Comparison of ENCODE assay signal across 7 worm cellular contexts in genomic region chrV:9243171-9243996, ce11.
TF ChIP-seq lines count a peak whose summit lies in the region.

glo-4 (minus strand) TSS chrV:9243221.

TF ChIP-seq in whole organism, L1 larva, 84 proteins besides CTCF, POLR2A, EP300 and RAD21 (continues in another document):
- peak; percentile 57; the same call in 1 of the 2 replicates for TF ChIP-seq grh-1 (GFP tag; IDR thresholded peaks at IDR 0.05; lab: Robert Waterston, UW)
- peak; percentile 81 to 89 for TF ChIP-seq lsy-2 (tag; optimal IDR thresholded peaks at IDR 0.05; lab: Kevin White, UChicago)
- TF ChIP-seq zip-4 (GFP tag; optimal IDR thresholded peaks at IDR 0.05; lab: Kevin White, UChicago): peak; percentile 25
- peak; percentile 77 for TF ChIP-seq nhr-19 (GFP tag; conservative IDR thresholded peaks at IDR 0.05; lab: Robert Waterston, UW)
- no peak for TF ChIP-seq ceh-63 (GFP tag; optimal IDR thresholded peaks at IDR 0.05; lab: Kevin White, UChicago)
- peak; percentile 91 for TF ChIP-seq nhr-85 (tag; lab: Kevin White, UChicago)
- no peak for TF ChIP-seq nhr-237 (tag; optimal IDR thresholded peaks at IDR 0.05; lab: Kevin White, UChicago)
- TF ChIP-seq unc-30 (tag; optimal IDR thresholded peaks at IDR 0.05; lab: Kevin White, UChicago): no peak
- TF ChIP-seq xbp-1 (tag; optimal IDR thresholded peaks at IDR 0.05; lab: Kevin White, UChicago): peak; percentile 81
- peak; percentile 49 for TF ChIP-seq lin-13 (GFP tag; optimal IDR thresholded peaks at IDR 0.05; lab: Kevin White, UChicago)
- peak in 2 of 6 experiments; percentile 40 to 70 for TF ChIP-seq elt-3 (tag; optimal IDR thresholded peaks at IDR 0.05; lab: Kevin White, UChicago)
- no peak for TF ChIP-seq ces-1 (GFP tag; optimal IDR thresholded peaks at IDR 0.05; lab: Kevin White, UChicago)
- no peak for TF ChIP-seq unc-62 (GFP tag; optimal IDR thresholded peaks at IDR 0.05; lab: Kevin White, UChicago)

TF ChIP-seq in whole organism, L2 larva, 48 proteins besides CTCF, POLR2A, EP300 and RAD21 (continues in another document):
- TF ChIP-seq elt-1 (tag; optimal IDR thresholded peaks at IDR 0.05; lab: Kevin White, UChicago): no peak
- peak; percentile 52 for TF ChIP-seq egl-27 (tag; optimal IDR thresholded peaks at IDR 0.05; lab: Kevin White, UChicago)
- no peak for TF ChIP-seq nhr-12 (tag; optimal IDR thresholded peaks at IDR 0.05; lab: Kevin White, UChicago)
- TF ChIP-seq nhr-6 (tag; optimal IDR thresholded peaks at IDR 0.05; lab: Kevin White, UChicago): peak; percentile 81
- TF ChIP-seq blmp-1 (tag; optimal IDR thresholded peaks at IDR 0.05; lab: Kevin White, UChicago; ENCODE audit: insufficient read depth): no peak
- TF ChIP-seq ztf-4 (tag; optimal IDR thresholded peaks at IDR 0.05; lab: Kevin White, UChicago): peak; percentile 61
- peak; percentile 91 for TF ChIP-seq sma-9 (GFP tag; optimal IDR thresholded peaks at IDR 0.05; lab: Kevin White, UChicago)
- no peak for TF ChIP-seq sma-9 (tag; optimal IDR thresholded peaks at IDR 0.05; lab: Kevin White, UChicago)
- no peak for TF ChIP-seq nhr-77 (tag; optimal IDR thresholded peaks at IDR 0.05; lab: Kevin White, UChicago)
- no peak for TF ChIP-seq ztf-1 (GFP tag; conservative IDR thresholded peaks at IDR 0.05; lab: Robert Waterston, UW)
- no peak for TF ChIP-seq ceh-16 (tag; optimal IDR thresholded peaks at IDR 0.05; lab: Kevin White, UChicago)
- no peak for TF ChIP-seq Y55F3AM.14 (GFP tag; optimal IDR thresholded peaks at IDR 0.05; lab: Kevin White, UChicago)
- TF ChIP-seq peb-1 (tag; optimal IDR thresholded peaks at IDR 0.05; lab: Kevin White, UChicago): no peak
- TF ChIP-seq mdl-1 (tag; optimal IDR thresholded peaks at IDR 0.05; lab: Kevin White, UChicago): no peak

TF ChIP-seq in whole organism, L3 larva, 47 proteins besides CTCF, POLR2A, EP300 and RAD21 (continues in another document):
- TF ChIP-seq nhr-25 (tag; optimal IDR thresholded peaks at IDR 0.05; lab: Kevin White, UChicago) (peak; percentile 65), egl-27 (tag; optimal IDR thresholded peaks at IDR 0.05; lab: Kevin White, UChicago) (no peak), nhr-11 (tag; optimal IDR thresholded peaks at IDR 0.05; lab: Kevin White, UChicago) (no peak), R02D3.7 (tag; optimal IDR thresholded peaks at IDR 0.05; lab: Kevin White, UChicago) (peak; percentile 11), nhr-28 (tag; optimal IDR thresholded peaks at IDR 0.05; lab: Kevin White, UChicago) (no peak), snpc-4 (tag; optimal IDR thresholded peaks at IDR 0.05; lab: Kevin White, UChicago) (no peak), nhr-76 (tag; optimal IDR thresholded peaks at IDR 0.05; lab: Kevin White, UChicago) (no peak), fkh-10 (GFP tag; optimal IDR thresholded peaks at IDR 0.05; lab: Kevin White, UChicago) (peak; percentile 85), elt-1 (tag; optimal IDR thresholded peaks at IDR 0.05; lab: Kevin White, UChicago) (no peak), lin-39 (tag; optimal IDR thresholded peaks at IDR 0.05; lab: Kevin White, UChicago) (peak; percentile 14), unc-39 (tag; optimal IDR thresholded peaks at IDR 0.05; lab: Kevin White, UChicago) (no peak), pqm-1 (tag; optimal IDR thresholded peaks at IDR 0.05; lab: Kevin White, UChicago) (peak; percentile 28), eor-1 (tag; optimal IDR thresholded peaks at IDR 0.05; lab: Kevin White, UChicago) (no peak), elt-2 (tag; optimal IDR thresholded peaks at IDR 0.05; lab: Kevin White, UChicago) (peak; percentile 78)

TF ChIP-seq in whole organism, L4 larva, 104 proteins besides CTCF, POLR2A, EP300 and RAD21 (continues in another document):
- TF ChIP-seq daf-19 (GFP tag; conservative IDR thresholded peaks at IDR 0.05; lab: Robert Waterston, UW) (no peak), nhr-76 (tag; optimal IDR thresholded peaks at IDR 0.05; lab: Kevin White, UChicago) (no peak), unc-130 (GFP tag; optimal IDR thresholded peaks at IDR 0.05; lab: Kevin White, UChicago) (no peak), nhr-6 (tag; optimal IDR thresholded peaks at IDR 0.05; lab: Kevin White, UChicago) (peak; percentile 6), cey-2 (tag; optimal IDR thresholded peaks at IDR 0.05; lab: Kevin White, UChicago; ENCODE audit: borderline replicate concordance, insufficient read depth) (no peak), fos-1 (tag; optimal IDR thresholded peaks at IDR 0.05; lab: Kevin White, UChicago) (no peak), nhr-11 (tag; optimal IDR thresholded peaks at IDR 0.05; lab: Kevin White, UChicago) (peak; percentile 40), Y75B8A.6 (GFP tag; IDR thresholded peaks at IDR 0.05; lab: Robert Waterston, UW) (no peak), zag-1 (tag; optimal IDR thresholded peaks at IDR 0.05; lab: Kevin White, UChicago) (no peak), daf-8 (GFP tag; IDR thresholded peaks at IDR 0.05; lab: Robert Waterston, UW) (no peak), ceh-28 (tag; optimal IDR thresholded peaks at IDR 0.05; lab: Kevin White, UChicago) (no peak), dpl-1 (GFP tag; optimal IDR thresholded peaks at IDR 0.05; lab: Kevin White, UChicago) (peak; percentile 80), tra-1 (GFP tag; IDR thresholded peaks at IDR 0.05; lab: Robert Waterston, UW) (no peak), snpc-4 (tag; optimal IDR thresholded peaks at IDR 0.05; lab: Kevin White, UChicago) (no peak)

TF ChIP-seq in whole organism, late embryonic, 69 proteins besides CTCF, POLR2A, EP300 and RAD21:
- TF ChIP-seq pros-1 (tag; optimal IDR thresholded peaks at IDR 0.05; lab: Kevin White, UChicago) (no peak), ceh-30 (tag; optimal IDR thresholded peaks at IDR 0.05; lab: Kevin White, UChicago) (peak; percentile 57), unc-42 (tag; optimal IDR thresholded peaks at IDR 0.05; lab: Kevin White, UChicago) (peak; percentile 76), nfya-1 (tag; optimal IDR thresholded peaks at IDR 0.05; lab: Kevin White, UChicago) (peak; percentile 58), tbx-2 (tag; optimal IDR thresholded peaks at IDR 0.05; lab: Kevin White, UChicago) (no peak), ceh-31 (tag; optimal IDR thresholded peaks at IDR 0.05; lab: Kevin White, UChicago) (peak; percentile 30)

TF ChIP-seq in whole organism, mixed stage, embryonic, 35 proteins besides CTCF, POLR2A, EP300 and RAD21:
- TF ChIP-seq flh-1 (GFP tag; optimal IDR thresholded peaks at IDR 0.05; lab: Kevin White, UChicago): no peak
- peak; percentile 55 for TF ChIP-seq unc-120 (tag; optimal IDR thresholded peaks at IDR 0.05; lab: Kevin White, UChicago; ENCODE audit: poor library complexity, severe bottlenecking)
- peak; percentile 21 for TF ChIP-seq lsy-2 (tag; optimal IDR thresholded peaks at IDR 0.05; lab: Kevin White, UChicago)
- TF ChIP-seq hlh-1 (tag; optimal IDR thresholded peaks at IDR 0.05; lab: Kevin White, UChicago): peak; percentile 36
- peak; percentile 77 for TF ChIP-seq ces-1 (GFP tag; optimal IDR thresholded peaks at IDR 0.05; lab: Kevin White, UChicago)
- no peak for TF ChIP-seq unc-62 (GFP tag; optimal IDR thresholded peaks at IDR 0.05; lab: Kevin White, UChicago)
- no peak for TF ChIP-seq ham-2 (GFP tag; optimal IDR thresholded peaks at IDR 0.05; lab: Kevin White, UChicago)
- peak; percentile 69 for TF ChIP-seq nhr-237 (tag; optimal IDR thresholded peaks at IDR 0.05; lab: Kevin White, UChicago)
- no peak for TF ChIP-seq nhr-76 (tag; optimal IDR thresholded peaks at IDR 0.05; lab: Kevin White, UChicago)
- TF ChIP-seq mls-2 (tag; optimal IDR thresholded peaks at IDR 0.05; lab: Kevin White, UChicago): no peak
- TF ChIP-seq ceh-43 (GFP tag; optimal IDR thresholded peaks at IDR 0.05; lab: Kevin White, UChicago): no peak
- TF ChIP-seq lin-13 (tag; optimal IDR thresholded peaks at IDR 0.05; lab: Kevin White, UChicago): peak; percentile 13
- TF ChIP-seq mep-1 (tag; optimal IDR thresholded peaks at IDR 0.05; lab: Kevin White, UChicago): peak; percentile 69

TF ChIP-seq in whole organism, young adult, 124 proteins besides CTCF, POLR2A, EP300 and RAD21 (continues in another document):
- TF ChIP-seq Y95B8A.8 (GFP tag; IDR thresholded peaks at IDR 0.05; lab: Robert Waterston, UW): no peak
- peak; percentile 71 for TF ChIP-seq efl-1 (GFP tag; optimal IDR thresholded peaks at IDR 0.05; lab: Kevin White, UChicago)
- peak; percentile 69 for TF ChIP-seq hmg-1.2 (GFP tag; IDR thresholded peaks at IDR 0.05; lab: Robert Waterston, UW)
- TF ChIP-seq pbrm-1 (GFP tag; IDR thresholded peaks at IDR 0.05; lab: Robert Waterston, UW): 0 out of 2 replicates have a peak, but pooled peaks have one; percentile 54
- TF ChIP-seq dpl-1 (GFP tag; optimal IDR thresholded peaks at IDR 0.05; lab: Kevin White, UChicago): peak; percentile 56
- no peak for TF ChIP-seq hsf-1 (GFP tag; IDR thresholded peaks at IDR 0.05; lab: Robert Waterston, UW)
- peak; percentile 62 for TF ChIP-seq nhr-80 (tag; optimal IDR thresholded peaks at IDR 0.05; lab: Kevin White, UChicago)
- no peak for TF ChIP-seq attf-3 (GFP tag; conservative IDR thresholded peaks at IDR 0.05; lab: Robert Waterston, UW)
- TF ChIP-seq ceh-27 (GFP tag; optimal IDR thresholded peaks at IDR 0.05; lab: Kevin White, UChicago): peak; percentile 47
- no peak for TF ChIP-seq zfh-2 (GFP tag; conservative IDR thresholded peaks at IDR 0.05; lab: Robert Waterston, UW)
- peak; percentile 91 for TF ChIP-seq ztf-18 (tag; optimal IDR thresholded peaks at IDR 0.05; lab: Kevin White, UChicago)
- TF ChIP-seq madf-6 (GFP tag; IDR thresholded peaks at IDR 0.05; lab: Robert Waterston, UW): peak; percentile 73
- TF ChIP-seq madf-8 (GFP tag; conservative IDR thresholded peaks at IDR 0.05; lab: Robert Waterston, UW): peak; percentile 50
- TF ChIP-seq lin-54 (GFP tag; optimal IDR thresholded peaks at IDR 0.05; lab: Kevin White, UChicago): no peak
- TF ChIP-seq chd-7 (tag; optimal IDR thresholded peaks at IDR 0.05; lab: Kevin White, UChicago): no peak
- no peak for TF ChIP-seq snpc-4 (GFP tag; optimal IDR thresholded peaks at IDR 0.05; lab: Kevin White, UChicago)
- peak in 1 of 4 experiments; percentile 11 for TF ChIP-seq snpc-4 (tag; optimal IDR thresholded peaks at IDR 0.05; lab: Kevin White, UChicago)
- no peak for TF ChIP-seq lsl-1 (GFP tag; optimal IDR thresholded peaks at IDR 0.05; lab: Kevin White, UChicago)
- peak in 1 of 3 experiments; percentile 81 for TF ChIP-seq lin-35 (GFP tag; optimal IDR thresholded peaks at IDR 0.05; lab: Kevin White, UChicago)
- peak; percentile 24; the same call in 1 of the 2 replicates for TF ChIP-seq ekl-4 (GFP tag; IDR thresholded peaks at IDR 0.05; lab: Robert Waterston, UW)
- TF ChIP-seq rcor-1 (GFP tag; IDR thresholded peaks at IDR 0.05; lab: Robert Waterston, UW): peak; percentile 49; the same call in 1 of the 2 replicates
- no peak for TF ChIP-seq ztf-25 (GFP tag; IDR thresholded peaks at IDR 0.05; lab: Robert Waterston, UW)
- peak; percentile 71; the same call in 1 of the 2 replicates for TF ChIP-seq Y53G8AR.9 (GFP tag; conservative IDR thresholded peaks at IDR 0.05; lab: Robert Waterston, UW)
- TF ChIP-seq lin-40 (tag; optimal IDR thresholded peaks at IDR 0.05; lab: Kevin White, UChicago): peak; percentile 68
- TF ChIP-seq sdz-38 (tag; optimal IDR thresholded peaks at IDR 0.05; lab: Kevin White, UChicago): no peak
- TF ChIP-seq let-607 (tag; optimal IDR thresholded peaks at IDR 0.05; lab: Kevin White, UChicago): peak in 1 of 2 experiments; percentile 3
